Fruit fly (Drosophila melanogaster) whole organism, pupa: ENCODE results near the gene Aos1.

Experiments
- CG13204 ChIP-seq: fragments of 200-800 bp; sonication (Bioruptor generic); optimal IDR thresholded peaks from 2 replicates; lab custom pipeline; 2018; ENCODE audit warnings: missing biosample characterization, mild to moderate bottlenecking, missing genetic modification characterization, moderate library complexity
- CG17806 ChIP-seq: fragments of 200-800 bp; sonication (Bioruptor generic); optimal IDR thresholded peaks from 2 replicates; lab custom pipeline; 2018; ENCODE audit warnings: missing biosample characterization, mild to moderate bottlenecking, missing genetic modification characterization, moderate library complexity
- CG34367 ChIP-seq: fragments of 200-800 bp; sonication (Bioruptor generic); optimal IDR thresholded peaks from 2 replicates; lab custom pipeline; 2018; ENCODE audit warnings: missing biosample characterization, mild to moderate bottlenecking, missing genetic modification characterization
- EcR ChIP-seq: fragments of 200-800 bp; sonication (Bioruptor generic); optimal IDR thresholded peaks from 3 replicates; lab custom pipeline; 2019; ENCODE audit warnings: missing biosample characterization, missing genetic modification characterization, mild to moderate bottlenecking, moderate library complexity, missing genetic modification reagents
- Ets98B ChIP-seq: fragments of 200-800 bp; sonication (Bioruptor generic); IDR thresholded peaks from 2 replicates; pipeline ENCODE4 v1.3.6; 2022; ENCODE audit warnings: missing biosample characterization, missing genetic modification characterization
- Pif1B ChIP-seq: fragments of 200-800 bp; sonication (Bioruptor generic); optimal IDR thresholded peaks from 3 replicates; lab custom pipeline; 2016; ENCODE audit warnings: missing biosample characterization, missing genetic modification characterization
- fd96Ca ChIP-seq: fragments of 200-800 bp; sonication (Bioruptor generic); IDR thresholded peaks from 3 replicates; pipeline ENCODE4 v1.3.6; 2022; ENCODE audit warnings: missing biosample characterization, missing genetic modification characterization
- rn ChIP-seq: fragments of 200-800 bp; sonication (Bioruptor generic); IDR thresholded peaks from 2 replicates; pipeline ENCODE4 v1.3.6; 2022; ENCODE audit warnings: missing biosample characterization, missing genetic modification characterization

DNA sequence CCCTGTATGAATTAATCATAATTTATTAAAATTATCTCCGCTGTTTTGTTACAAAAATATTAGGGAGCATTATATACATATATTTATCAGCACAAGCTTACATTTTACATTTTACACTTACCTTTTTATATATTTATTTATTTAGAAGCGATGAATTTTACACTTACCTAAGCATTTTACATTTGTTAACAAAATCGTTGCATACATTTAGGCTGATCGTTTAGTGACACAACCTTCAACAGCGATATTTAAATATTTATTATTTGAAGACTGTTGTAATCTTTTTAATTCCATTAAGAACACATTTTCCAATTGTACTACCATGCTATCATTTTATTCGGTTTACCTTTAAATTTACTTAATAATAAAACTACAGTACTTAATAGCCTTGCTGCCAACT, 49.8 kb downstream of the Aos1 start:
- TF ChIP-seq EcR (GFP tag; lab: Kevin White, UChicago) = no peak
- TF ChIP-seq Ets98B (GFP tag; lab: Robert Waterston, UW) = no peak
- no peak for TF ChIP-seq fd96Ca (GFP tag; lab: Robert Waterston, UW)
- no peak for TF ChIP-seq Pif1B
- no peak for TF ChIP-seq CG13204 (GFP tag; lab: Kevin White, UChicago)
- TF ChIP-seq rn = no peak
- no peak for TF ChIP-seq CG34367 (tag; lab: Kevin White, UChicago)
- no peak for TF ChIP-seq CG17806 (tag; lab: Kevin White, UChicago)
